Worm (Caenorhabditis elegans) whole organism, late embryonic: ENCODE measurements around the gene jun-1.

Experiments used
- ama-1 ChIP-seq: fragments of 150-350 bp; optimal IDR thresholded peaks from 2 replicates; lab custom pipeline; 2014
- ceh-48 ChIP-seq: sonication (generic microtip); optimal IDR thresholded peaks from 2 replicates; lab custom pipeline; 2016; ENCODE audit warnings: missing genetic modification characterization, inconsistent platforms, missing compliant biosample characterization
- hlh-13 ChIP-seq: fragments of 200-800 bp; sonication (Bioruptor generic); optimal IDR thresholded peaks from 2 replicates; lab custom pipeline; 2018; ENCODE audit warnings: mild to moderate bottlenecking, missing genetic modification characterization, missing compliant biosample characterization
- pha-4 ChIP-seq: fragments of 150-350 bp; optimal IDR thresholded peaks from 2 replicates; lab custom pipeline; 2018; ENCODE audit warnings: missing biosample characterization, missing genetic modification reagents, missing genetic modification characterization
- pros-1 ChIP-seq: fragments of 150-350 bp; optimal IDR thresholded peaks from 2 replicates; lab custom pipeline; 2014; ENCODE audit warnings: missing biosample characterization, missing genetic modification reagents, missing genetic modification characterization

DNA sequence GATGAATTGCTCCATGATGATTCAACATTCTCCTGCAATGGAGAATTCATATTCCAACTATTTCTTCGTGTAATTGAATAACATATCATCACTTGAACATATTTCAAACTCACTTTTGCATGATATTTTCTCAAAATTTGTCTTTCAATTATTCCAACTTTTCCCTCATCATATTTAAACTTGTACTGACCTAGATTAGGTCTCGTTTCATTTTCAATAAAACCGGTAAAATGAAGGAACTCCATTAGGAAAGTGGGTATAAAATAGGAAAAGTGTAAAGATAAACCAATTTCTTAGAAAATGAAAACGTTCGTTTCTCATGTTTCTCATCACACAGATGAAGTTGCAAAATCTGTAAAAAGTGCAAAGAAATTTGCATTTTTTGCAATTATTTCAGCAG, 39.3 kb downstream of the jun-1 start, which contains the start of gene col-78:
- no peak for TF ChIP-seq ceh-48 (tag; lab: Kevin White, UChicago)
- TF ChIP-seq pha-4 (tag; lab: Kevin White, UChicago) = no peak
- no peak for TF ChIP-seq pros-1
- no peak for TF ChIP-seq ama-1 (lab: Kevin White, UChicago)
- TF ChIP-seq hlh-13 (GFP tag; lab: Kevin White, UChicago) = no peak
